Fruit fly (Drosophila melanogaster) whole organism, embryonic: ENCODE results near the gene CG14270.

Experiments used
- Antp ChIP-seq: fragments of 200-800 bp; sonication (Bioruptor generic); optimal IDR thresholded peaks from 3 replicates; lab custom pipeline; 2016; ENCODE audit warnings: missing biosample characterization, missing genetic modification characterization
- B-H1 ChIP-seq: fragments of 200-800 bp; sonication (Bioruptor generic); IDR thresholded peaks from 3 replicates; pipeline ENCODE4 v1.3.6; 2022; ENCODE audit warnings: missing biosample characterization, missing genetic modification characterization
- CG11398 ChIP-seq: fragments of 200-800 bp; sonication (Bioruptor generic); optimal IDR thresholded peaks from 2 replicates; lab custom pipeline; 2016; ENCODE audit warnings: missing biosample characterization, missing genetic modification characterization
- CG11695 ChIP-seq: fragments of 200-800 bp; sonication (Bioruptor generic); IDR thresholded peaks from 3 replicates; pipeline ENCODE4 v1.3.6; 2022; ENCODE audit warnings: missing biosample characterization, missing genetic modification characterization
- CG11723 ChIP-seq: fragments of 200-800 bp; sonication (Bioruptor generic); optimal IDR thresholded peaks from 2 replicates; lab custom pipeline; 2017; ENCODE audit warnings: missing biosample characterization, mild to moderate bottlenecking, missing genetic modification characterization
- CG12744 ChIP-seq: fragments of 200-800 bp; sonication (Bioruptor generic); optimal IDR thresholded peaks from 2 replicates; lab custom pipeline; 2016; ENCODE audit warnings: missing biosample characterization, missing genetic modification characterization
- CG12942 ChIP-seq: fragments of 200-800 bp; sonication (Bioruptor generic); optimal IDR thresholded peaks from 3 replicates; lab custom pipeline; 2016; ENCODE audit warnings: missing biosample characterization, missing genetic modification characterization
- CG13624 ChIP-seq: fragments of 200-800 bp; sonication (Bioruptor generic); optimal IDR thresholded peaks from 2 replicates; lab custom pipeline; 2016; ENCODE audit warnings: missing biosample characterization, missing genetic modification characterization
- CG1529 ChIP-seq: fragments of 200-800 bp; sonication (Bioruptor generic); optimal IDR thresholded peaks from 3 replicates; lab custom pipeline; 2018; ENCODE audit warnings: missing biosample characterization, missing genetic modification characterization
- CG16813 ChIP-seq: fragments of 200-800 bp; sonication (Bioruptor generic); IDR thresholded peaks from 3 replicates; pipeline ENCODE4 v1.3.6; 2022; ENCODE audit warnings: missing biosample characterization, missing genetic modification characterization; ENCODE audit not compliant: partially characterized antibody
- CG1832 ChIP-seq: fragments of 200-800 bp; sonication (Bioruptor generic); optimal IDR thresholded peaks from 2 replicates; lab custom pipeline; 2017; ENCODE audit warnings: missing biosample characterization, mild to moderate bottlenecking, missing genetic modification characterization, inconsistent platforms
- CG18599 ChIP-seq: fragments of 200-800 bp; sonication (Bioruptor generic); optimal IDR thresholded peaks from 3 replicates; lab custom pipeline; 2017; ENCODE audit warnings: missing biosample characterization, missing genetic modification characterization, mild to moderate bottlenecking, moderate library complexity, missing genetic modification reagents
- CG31224 ChIP-seq: fragments of 200-800 bp; sonication (Bioruptor generic); IDR thresholded peaks from 2 replicates; pipeline ENCODE4 v1.3.6; 2022; ENCODE audit warnings: missing biosample characterization, missing genetic modification characterization
- CG31365 ChIP-seq: fragments of 200-800 bp; sonication (Bioruptor generic); optimal IDR thresholded peaks from 2 replicates; lab custom pipeline; 2018; ENCODE audit warnings: missing biosample characterization, mild to moderate bottlenecking, missing genetic modification characterization
- CG3163 ChIP-seq: fragments of 200-800 bp; sonication (Bioruptor generic); optimal IDR thresholded peaks from 3 replicates; lab custom pipeline; 2016; ENCODE audit warnings: missing biosample characterization, missing genetic modification characterization
- CG33557 ChIP-seq: fragments of 200-800 bp; sonication (Bioruptor generic); optimal IDR thresholded peaks from 2 replicates; lab custom pipeline; 2019; ENCODE audit warnings: missing biosample characterization, mild to moderate bottlenecking, missing genetic modification characterization, moderate library complexity
- CG8089 ChIP-seq: fragments of 200-800 bp; sonication (Bioruptor generic); optimal IDR thresholded peaks from 3 replicates; lab custom pipeline; 2016; ENCODE audit warnings: missing biosample characterization, missing genetic modification characterization
- CG8290 ChIP-seq, 3 experiments: fragments of 200-800 bp; sonication (Bioruptor generic); optimal IDR thresholded peaks; 2 replicates each; lab custom pipeline; 2016 to 2019; ENCODE audit warnings: missing biosample characterization in 3 of 3, missing genetic modification characterization in 3 of 3, mild to moderate bottlenecking in 2 of 3, moderate library complexity in 1 of 3
- CG8478 ChIP-seq: fragments of >200 bp; optimal IDR thresholded peaks from 2 replicates; lab custom pipeline; 2018
- CrebB ChIP-seq: fragments of 200-800 bp; sonication (Bioruptor generic); optimal IDR thresholded peaks from 3 replicates; lab custom pipeline; 2018; ENCODE audit warnings: missing biosample characterization, mild to moderate bottlenecking, missing genetic modification characterization
- D19B ChIP-seq: fragments of 200-800 bp; sonication (Bioruptor generic); optimal IDR thresholded peaks from 2 replicates; lab custom pipeline; 2017; ENCODE audit warnings: missing biosample characterization, mild to moderate bottlenecking, missing genetic modification characterization
- Doc2 ChIP-seq: fragments of 200-800 bp; sonication (Bioruptor generic); IDR thresholded peaks from 2 replicates; pipeline ENCODE4 v1.3.6; 2022; ENCODE audit warnings: missing biosample characterization, missing genetic modification characterization
- GATAe ChIP-seq: fragments of 200-800 bp; sonication (Bioruptor generic); conservative IDR thresholded peaks from 2 replicates; pipeline ENCODE4 v1.3.6; 2022; ENCODE audit warnings: missing biosample characterization, missing genetic modification characterization
- Hey ChIP-seq: fragments of 200-800 bp; sonication (Bioruptor generic); optimal IDR thresholded peaks from 3 replicates; lab custom pipeline; 2018; ENCODE audit warnings: missing biosample characterization, mild to moderate bottlenecking, missing genetic modification characterization
- Hmx ChIP-seq: fragments of 200-800 bp; sonication (Bioruptor generic); optimal IDR thresholded peaks from 2 replicates; lab custom pipeline; 2016; ENCODE audit warnings: missing biosample characterization, missing genetic modification characterization
- Hr3 ChIP-seq: fragments of 200-800 bp; sonication (Bioruptor generic); optimal IDR thresholded peaks from 3 replicates; lab custom pipeline; 2016; ENCODE audit warnings: missing biosample characterization, missing genetic modification characterization
- Opbp ChIP-seq: fragments of 200-800 bp; sonication (Bioruptor generic); IDR thresholded peaks from 3 replicates; pipeline ENCODE4 v1.3.6; 2022; ENCODE audit warnings: missing biosample characterization, missing genetic modification characterization; ENCODE audit not compliant: partially characterized antibody
- Poxn ChIP-seq: fragments of 200-800 bp; sonication (Bioruptor generic); IDR thresholded peaks from 2 replicates; pipeline ENCODE4 v1.3.6; 2022; ENCODE audit warnings: missing biosample characterization, missing genetic modification characterization
- Rfx ChIP-seq: fragments of 200-800 bp; sonication (Bioruptor generic); IDR thresholded peaks from 2 replicates; pipeline ENCODE4 v1.3.6; 2022; ENCODE audit warnings: missing biosample characterization, missing genetic modification characterization
- TFAM ChIP-seq: fragments of 200-800 bp; sonication (Bioruptor generic); optimal IDR thresholded peaks from 2 replicates; lab custom pipeline; 2017; ENCODE audit warnings: missing biosample characterization, missing genetic modification characterization, inconsistent platforms
- abd-A ChIP-seq: fragments of 200-800 bp; sonication (Bioruptor generic); optimal IDR thresholded peaks from 3 replicates; lab custom pipeline; 2019; ENCODE audit warnings: missing biosample characterization, mild to moderate bottlenecking, missing genetic modification characterization, moderate library complexity
- amos ChIP-seq: fragments of 200-800 bp; sonication (Bioruptor generic); IDR thresholded peaks from 2 replicates; pipeline ENCODE4 v1.3.6; 2022; ENCODE audit warnings: missing biosample characterization, missing genetic modification characterization; ENCODE audit not compliant: partially characterized antibody
- bcd ChIP-seq: fragments of 200-800 bp; sonication (Bioruptor generic); optimal IDR thresholded peaks from 2 replicates; lab custom pipeline; 2017; ENCODE audit warnings: missing biosample characterization, mild to moderate bottlenecking, missing genetic modification characterization
- cad ChIP-seq: fragments of >200 bp; optimal IDR thresholded peaks from 2 replicates; lab custom pipeline; 2017; ENCODE audit warnings: missing biosample characterization, missing genetic modification characterization
- gem ChIP-seq: fragments of 200-800 bp; sonication (Bioruptor generic); optimal IDR thresholded peaks from 2 replicates; lab custom pipeline; 2019; ENCODE audit warnings: missing biosample characterization, mild to moderate bottlenecking, missing genetic modification characterization, moderate library complexity
- grau ChIP-seq: fragments of 200-800 bp; optimal IDR thresholded peaks from 3 replicates; lab custom pipeline; 2019; ENCODE audit warnings: missing biosample characterization, mild to moderate bottlenecking, missing genetic modification characterization, moderate library complexity
- jing ChIP-seq: fragments of 200-800 bp; sonication (Bioruptor generic); optimal IDR thresholded peaks from 2 replicates; lab custom pipeline; 2018; ENCODE audit warnings: missing biosample characterization, mild to moderate bottlenecking, missing genetic modification characterization
- kah ChIP-seq: fragments of 200-800 bp; sonication (Bioruptor generic); optimal IDR thresholded peaks from 2 replicates; lab custom pipeline; 2018; ENCODE audit warnings: missing biosample characterization, mild to moderate bottlenecking, missing genetic modification characterization
- lab ChIP-seq: fragments of 200-800 bp; sonication (Bioruptor generic); optimal IDR thresholded peaks from 3 replicates; lab custom pipeline; 2017; ENCODE audit warnings: missing biosample characterization, missing genetic modification characterization, mild to moderate bottlenecking, moderate library complexity, missing genetic modification reagents
- peb ChIP-seq: fragments of 200-800 bp; sonication (Bioruptor generic); IDR thresholded peaks from 2 replicates; pipeline ENCODE4 v1.3.6; 2022; ENCODE audit warnings: missing biosample characterization, missing genetic modification characterization
- pita ChIP-seq: fragments of 200-800 bp; sonication (Bioruptor generic); optimal IDR thresholded peaks from 2 replicates; lab custom pipeline; 2017; ENCODE audit warnings: missing biosample characterization, mild to moderate bottlenecking, missing genetic modification characterization
- psq ChIP-seq: fragments of 200-800 bp; sonication (Bioruptor generic); optimal IDR thresholded peaks from 2 replicates; lab custom pipeline; 2017; ENCODE audit warnings: missing biosample characterization, missing genetic modification characterization
- rib ChIP-seq: fragments of 200-800 bp; sonication (Bioruptor generic); IDR thresholded peaks from 2 replicates; pipeline ENCODE4 v1.3.6; 2022; ENCODE audit warnings: missing biosample characterization, missing genetic modification characterization
- row ChIP-seq: fragments of 200-800 bp; sonication (Bioruptor generic); IDR thresholded peaks from 3 replicates; pipeline ENCODE4 v1.3.6; 2022; ENCODE audit warnings: missing biosample characterization, missing genetic modification characterization
- slbo ChIP-seq: fragments of 200-800 bp; sonication (Bioruptor generic); IDR thresholded peaks from 2 replicates; pipeline ENCODE4 v1.3.6; 2022; ENCODE audit warnings: missing biosample characterization, missing genetic modification characterization
- sob ChIP-seq: fragments of 200-800 bp; sonication (Bioruptor generic); IDR thresholded peaks from 2 replicates; pipeline ENCODE4 v1.3.6; 2022; ENCODE audit warnings: missing biosample characterization, missing genetic modification characterization
- tio ChIP-seq: fragments of 200-800 bp; sonication (Bioruptor generic); optimal IDR thresholded peaks from 2 replicates; lab custom pipeline; 2017; ENCODE audit warnings: missing biosample characterization, missing genetic modification characterization, inconsistent platforms
- tx ChIP-seq: fragments of 200-800 bp; sonication (Bioruptor generic); optimal IDR thresholded peaks from 2 replicates; lab custom pipeline; 2016; ENCODE audit warnings: missing biosample characterization, missing genetic modification characterization
- vvl ChIP-seq: fragments of 200-800 bp; sonication (Bioruptor generic); IDR thresholded peaks from 2 replicates; pipeline ENCODE4 v1.3.6; 2022; ENCODE audit warnings: missing biosample characterization, missing genetic modification characterization

The CG14270 gene

dm6 chrX:3474476-3475439 is 10.4 kb downstream of the CG14270 start, which contains the start of gene CG12206 (continued):
- no peak for TF ChIP-seq CG8290 (GFP tag; optimal IDR thresholded peaks at IDR 0.05; lab: Kevin White, UChicago)
- TF ChIP-seq CG8290 (tag; optimal IDR thresholded peaks at IDR 0.05; lab: Kevin White, UChicago), result no peak
- TF ChIP-seq slbo (GFP tag; lab: Robert Waterston, UW), result peak; percentile 73
- TF ChIP-seq CG3163 (GFP tag; lab: Kevin White, UChicago), result no peak
- TF ChIP-seq Antp (GFP tag; lab: Kevin White, UChicago), result no peak
- no peak for TF ChIP-seq GATAe (GFP tag; lab: Robert Waterston, UW)
- TF ChIP-seq Hey, result no peak
- no peak for TF ChIP-seq TFAM (GFP tag; lab: Kevin White, UChicago)
- TF ChIP-seq CG16813 (GFP tag; lab: Robert Waterston, UW), result no peak
- TF ChIP-seq CG11695, result peak; percentile 64; the same call in 2 of the 3 replicates
- TF ChIP-seq B-H1 (GFP tag; lab: Robert Waterston, UW), result peak; percentile 52; the same call in 2 of the 3 replicates
- no peak for TF ChIP-seq CG11723
- TF ChIP-seq CG8089 (GFP tag; lab: Kevin White, UChicago), result no peak
- TF ChIP-seq peb (GFP tag; lab: Robert Waterston, UW), result no peak
- TF ChIP-seq CG12942 (GFP tag; lab: Kevin White, UChicago), result peak; percentile 18
- TF ChIP-seq tx (GFP tag; lab: Kevin White, UChicago), result no peak
- no peak for TF ChIP-seq CG12744 (GFP tag; lab: Kevin White, UChicago)
- TF ChIP-seq CrebB (tag; lab: Kevin White, UChicago), result peak; percentile 9
- no peak for TF ChIP-seq CG1529 (GFP tag; lab: Kevin White, UChicago)
- TF ChIP-seq CG13624, result no peak
- TF ChIP-seq CG8478 (lab: Kevin White, UChicago), result no peak
- TF ChIP-seq Opbp (GFP tag; lab: Robert Waterston, UW), result no peak
- no peak for TF ChIP-seq cad (GFP tag; lab: Kevin White, UChicago)
- no peak for TF ChIP-seq jing
- 0 out of 2 replicates have a peak, but pooled peaks have one; percentile 27 for TF ChIP-seq CG31224
- TF ChIP-seq, all 482 proteins: peak for 186

DNA sequence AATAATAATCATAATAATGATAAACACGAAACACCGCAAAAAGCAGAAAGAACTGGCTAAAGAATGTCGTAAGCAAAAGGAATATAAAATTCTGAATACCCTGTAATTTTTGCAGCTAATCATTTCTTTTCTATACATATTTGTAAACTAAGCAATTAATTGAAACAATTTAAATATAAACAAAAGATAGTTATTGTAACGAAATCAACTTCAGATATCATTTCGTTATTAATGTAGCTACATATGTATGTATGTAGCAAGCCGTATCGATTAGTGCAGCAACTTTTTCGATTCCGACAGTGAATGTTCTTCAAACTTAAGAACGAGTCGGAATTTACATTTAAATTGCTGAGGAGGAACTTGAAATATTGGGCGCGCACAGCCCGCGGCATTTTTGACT is 11.5 kb downstream of the CG14270 start:
- no peak for TF ChIP-seq vvl (GFP tag; lab: Robert Waterston, UW)
- no peak for TF ChIP-seq Poxn
- no peak for TF ChIP-seq CG33557
- peak; percentile 14 for TF ChIP-seq grau (tag; lab: Kevin White, UChicago)
- TF ChIP-seq kah (GFP tag; lab: Kevin White, UChicago), result no peak
- TF ChIP-seq sob (GFP tag; lab: Robert Waterston, UW), result no peak
- no peak for TF ChIP-seq CG31365 (tag; lab: Kevin White, UChicago)
- peak; percentile 40; the same call in 1 of the 2 replicates for TF ChIP-seq Rfx
- TF ChIP-seq gem (tag; lab: Kevin White, UChicago), result peak; percentile 38
- TF ChIP-seq Hmx (GFP tag; lab: Kevin White, UChicago), result no peak
- no peak for TF ChIP-seq Doc2 (GFP tag; lab: Robert Waterston, UW)
- no peak for TF ChIP-seq CG11398 (GFP tag; lab: Kevin White, UChicago)
- TF ChIP-seq rib, result no peak
- peak; percentile 53 for TF ChIP-seq D19B (GFP tag; lab: Kevin White, UChicago)
- no peak for TF ChIP-seq lab (GFP tag; lab: Kevin White, UChicago)
- no peak for TF ChIP-seq peb (GFP tag; lab: Robert Waterston, UW)
- TF ChIP-seq bcd (GFP tag; lab: Kevin White, UChicago), result no peak
- no peak for TF ChIP-seq pita (GFP tag; lab: Kevin White, UChicago)
- TF ChIP-seq psq (GFP tag; lab: Kevin White, UChicago), result no peak
- TF ChIP-seq Hr3, result no peak
- no peak for TF ChIP-seq amos (GFP tag; lab: Robert Waterston, UW)
- TF ChIP-seq CG1832 (GFP tag; lab: Kevin White, UChicago), result no peak
- TF ChIP-seq tio, result no peak
- peak; percentile 53 for TF ChIP-seq abd-A
- TF ChIP-seq CG18599, result no peak
- TF ChIP-seq row (GFP tag; lab: Robert Waterston, UW), result peak; percentile 31; the same call in 2 of the 3 replicates
